Fruit fly (Drosophila melanogaster): ENCODE measurements around the gene CG7115.

DNA sequence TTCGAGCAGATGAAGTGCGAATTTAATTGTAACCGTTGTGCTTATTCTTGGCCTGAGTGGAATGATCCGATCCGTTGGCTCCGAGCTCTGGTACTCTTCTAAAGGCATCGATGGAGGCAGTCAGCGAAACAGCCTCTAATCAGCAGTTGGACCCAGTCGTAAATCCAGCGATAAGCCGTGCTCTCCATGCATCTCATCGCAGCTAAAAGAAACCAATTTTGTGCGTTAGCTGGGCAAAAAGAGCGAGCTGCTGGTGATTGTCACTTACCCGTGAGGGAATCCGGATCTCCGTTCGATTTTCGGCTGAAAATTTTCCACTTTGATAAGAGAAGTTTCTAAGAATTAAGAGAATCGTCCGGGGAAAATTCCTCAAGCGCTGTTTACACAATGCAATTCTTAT, 25.1 kb upstream of the CG7115 start, which contains the start of gene LKRSDH:
- TF ChIP-seq Dll (optimal IDR thresholded peaks at IDR 0.05), result no peak
- TF ChIP-seq pan (optimal IDR thresholded peaks at IDR 0.05), result no peak
- TF ChIP-seq psq (optimal IDR thresholded peaks at IDR 0.05), result no peak
- no peak for TF ChIP-seq CG8478 (optimal IDR thresholded peaks at IDR 0.05)
- no peak for TF ChIP-seq usp (GFP tag; optimal IDR thresholded peaks at IDR 0.05)
- TF ChIP-seq EcR (GFP tag; optimal IDR thresholded peaks at IDR 0.05), result no peak
